Fruit fly (Drosophila melanogaster) whole organism, adult: Measurements from ENCODE around the gene CG12439.

ENCODE experiments used
- CG11617 ChIP-seq: fragments of 200-800 bp; sonication (Bioruptor generic); optimal IDR thresholded peaks from 2 replicates; lab custom pipeline; 2017; ENCODE audit warnings: mild to moderate bottlenecking, missing biosample characterization, missing genetic modification reagents, missing genetic modification characterization
- CG14711 ChIP-seq: fragments of 200-800 bp; sonication (Bioruptor generic); optimal IDR thresholded peaks from 2 replicates; lab custom pipeline; 2018; ENCODE audit warnings: missing biosample characterization, mild to moderate bottlenecking, missing genetic modification characterization, moderate library complexity
- CG33017 ChIP-seq: fragments of 200-800 bp; sonication (Bioruptor generic); optimal IDR thresholded peaks from 2 replicates; lab custom pipeline; 2018; ENCODE audit warnings: missing biosample characterization, mild to moderate bottlenecking, missing genetic modification characterization, moderate library complexity
- CG7101 ChIP-seq: fragments of 200-800 bp; sonication (Bioruptor generic); optimal IDR thresholded peaks from 2 replicates; lab custom pipeline; 2018; ENCODE audit warnings: missing biosample characterization, mild to moderate bottlenecking, missing genetic modification characterization, moderate library complexity
- bab1 ChIP-seq: fragments of 200-800 bp; sonication (Bioruptor generic); optimal IDR thresholded peaks from 3 replicates; lab custom pipeline; 2019; ENCODE audit warnings: missing biosample characterization, mild to moderate bottlenecking, missing genetic modification characterization, moderate library complexity
- cic ChIP-seq: fragments of 200-800 bp; sonication (Bioruptor generic); optimal IDR thresholded peaks from 2 replicates; lab custom pipeline; 2017; ENCODE audit warnings: missing biosample characterization, mild to moderate bottlenecking, missing genetic modification characterization, moderate library complexity
- pad ChIP-seq: fragments of 200-800 bp; sonication (Bioruptor generic); optimal IDR thresholded peaks from 3 replicates; lab custom pipeline; 2017; ENCODE audit warnings: missing biosample characterization, missing genetic modification characterization, mild to moderate bottlenecking, moderate library complexity, missing genetic modification reagents
- tj ChIP-seq: fragments of 200-800 bp; sonication (Bioruptor generic); optimal IDR thresholded peaks from 3 replicates; lab custom pipeline; 2017; ENCODE audit warnings: missing biosample characterization, mild to moderate bottlenecking, missing genetic modification characterization, moderate library complexity

DNA sequence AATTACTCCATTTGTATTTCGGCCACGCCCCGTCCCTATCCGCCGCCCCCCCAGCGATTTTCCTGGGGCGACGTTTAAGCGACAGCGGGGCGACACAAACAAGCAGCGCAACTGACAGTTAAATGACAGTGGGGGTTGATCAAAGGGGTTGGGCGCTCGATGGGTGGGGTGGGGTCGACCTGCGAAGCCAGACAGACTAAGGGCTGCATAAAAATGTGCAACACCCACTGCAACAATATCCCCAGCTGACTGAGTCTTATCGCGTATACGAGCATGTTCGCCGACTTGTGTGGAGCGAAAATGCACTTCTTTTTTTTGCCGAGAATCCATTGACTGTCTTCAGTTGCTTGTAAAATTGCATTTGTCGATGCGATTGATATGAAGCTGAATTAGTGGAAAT, 45.2 kb upstream of the CG12439 start, which contains the start of gene CG9582:
- TF ChIP-seq pad (GFP tag; lab: Kevin White, UChicago) (no peak), bab1 (GFP tag; lab: Kevin White, UChicago) (no peak), tj (GFP tag; lab: Kevin White, UChicago) (no peak), CG33017 (tag; lab: Kevin White, UChicago) (no peak), CG7101 (tag; lab: Kevin White, UChicago) (no peak), cic (no peak), CG14711 (no peak), CG11617 (GFP tag; lab: Kevin White, UChicago) (no peak)
